Worm (Caenorhabditis elegans): Measurements from ENCODE around the gene nuo-4.

ce11 chrIII:7159246-7159645, 637 bp upstream of the nuo-4 start:
- TF ChIP-seq lin-39 (tag; optimal IDR thresholded peaks at IDR 0.05) (no peak), nhr-76 (tag; optimal IDR thresholded peaks at IDR 0.05) (no peak), nhr-11 (tag; optimal IDR thresholded peaks at IDR 0.05) (no peak), skn-1 (tag; optimal IDR thresholded peaks at IDR 0.05) (no peak), ceh-82 (tag; optimal IDR thresholded peaks at IDR 0.05) (no peak), nhr-77 (tag; optimal IDR thresholded peaks at IDR 0.05) (no peak), ztf-11 (tag; optimal IDR thresholded peaks at IDR 0.05) (no peak), nhr-67 (tag; optimal IDR thresholded peaks at IDR 0.05) (no peak)

Measured in whole organism, L3 larva.